Fruit fly (Drosophila melanogaster): ENCODE results near the gene CG10298.

DNA sequence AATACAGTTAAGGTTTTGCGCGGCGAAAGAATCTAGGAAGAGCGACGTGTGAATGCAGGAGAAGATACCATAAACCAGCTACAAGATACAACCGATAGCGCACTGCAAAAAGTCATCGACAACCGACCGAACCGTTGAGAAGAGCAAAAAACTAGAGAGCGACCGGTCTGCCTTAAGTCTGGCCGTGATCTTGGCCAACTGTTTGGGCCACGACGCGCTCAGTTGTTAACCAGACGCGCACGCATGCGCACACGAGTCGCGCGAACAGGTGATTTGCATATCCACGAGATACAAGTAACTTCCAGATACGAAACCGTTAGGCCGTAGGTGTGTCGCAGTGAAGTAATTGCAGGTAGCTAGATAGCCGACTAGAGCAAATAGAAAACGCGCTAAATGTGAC is 27.7 kb upstream of the CG10298 start:
- TF ChIP-seq Sp1 (GFP tag; optimal IDR thresholded peaks at IDR 0.05) = no peak
- no peak for TF ChIP-seq br (GFP tag; optimal IDR thresholded peaks at IDR 0.05)
- no peak for TF ChIP-seq CG32264 (GFP tag; optimal IDR thresholded peaks at IDR 0.05)
- no peak for TF ChIP-seq Hnf4 (GFP tag; optimal IDR thresholded peaks at IDR 0.05)
- no peak for TF ChIP-seq dl (GFP tag; optimal IDR thresholded peaks at IDR 0.05; ENCODE audit: insufficient read depth in 1 of 2, partially characterized antibody in 2 of 2)
- no peak for TF ChIP-seq tai (GFP tag; optimal IDR thresholded peaks at IDR 0.05)
- TF ChIP-seq Hr83 (GFP tag; optimal IDR thresholded peaks at IDR 0.05; ENCODE audit: poor library complexity, severe bottlenecking) = no peak
- no peak for TF ChIP-seq Rel (GFP tag; optimal IDR thresholded peaks at IDR 0.05)
- TF ChIP-seq Rel (tag; optimal IDR thresholded peaks at IDR 0.05) = no peak
